Fruit fly (Drosophila melanogaster) whole organism, prepupa: ENCODE results near the gene CG14989.

ENCODE experiments used
- CG10669 ChIP-seq: fragments of 200-800 bp; sonication (Bioruptor generic); optimal IDR thresholded peaks from 3 replicates; lab custom pipeline; 2018; ENCODE audit warnings: missing biosample characterization, mild to moderate bottlenecking, missing genetic modification characterization, moderate library complexity
- CG11294 ChIP-seq: fragments of 200-800 bp; sonication (Bioruptor generic); IDR thresholded peaks from 2 replicates; pipeline ENCODE4 v1.3.6; 2022; ENCODE audit warnings: missing biosample characterization, missing genetic modification characterization
- CG11762 ChIP-seq: fragments of 200-800 bp; sonication (Bioruptor generic); optimal IDR thresholded peaks from 3 replicates; lab custom pipeline; 2016; ENCODE audit warnings: missing biosample characterization, missing genetic modification characterization; ENCODE audit not compliant: insufficient read depth
- CG11902 ChIP-seq: fragments of 200-800 bp; sonication (Bioruptor generic); optimal IDR thresholded peaks from 3 replicates; lab custom pipeline; 2016; ENCODE audit warnings: missing biosample characterization, missing genetic modification characterization
- CG15336 ChIP-seq: fragments of 200-800 bp; sonication (Bioruptor generic); IDR thresholded peaks from 2 replicates; pipeline ENCODE4 v1.3.6; 2022; ENCODE audit warnings: missing biosample characterization, missing genetic modification characterization
- CG1621 ChIP-seq: fragments of 200-800 bp; sonication (Bioruptor generic); optimal IDR thresholded peaks from 3 replicates; lab custom pipeline; 2018; ENCODE audit warnings: missing biosample characterization, mild to moderate bottlenecking, missing genetic modification characterization
- CG16779 ChIP-seq: fragments of 200-800 bp; sonication (Bioruptor generic); optimal IDR thresholded peaks from 3 replicates; lab custom pipeline; 2017; ENCODE audit warnings: missing biosample characterization, mild to moderate bottlenecking, missing genetic modification characterization
- CG31627 ChIP-seq: fragments of 200-800 bp; sonication (Bioruptor generic); optimal IDR thresholded peaks from 3 replicates; lab custom pipeline; 2016; ENCODE audit warnings: missing biosample characterization, missing genetic modification characterization
- CG34406 ChIP-seq: fragments of 200-800 bp; sonication (Bioruptor generic); optimal IDR thresholded peaks from 3 replicates; lab custom pipeline; 2016; ENCODE audit warnings: missing biosample characterization, missing genetic modification characterization
- CG3919 ChIP-seq: fragments of 200-800 bp; sonication (Bioruptor generic); optimal IDR thresholded peaks from 3 replicates; lab custom pipeline; 2016; ENCODE audit warnings: missing biosample characterization, missing genetic modification characterization
- CG6163 ChIP-seq: fragments of 200-800 bp; sonication (Bioruptor generic); IDR thresholded peaks from 3 replicates; pipeline ENCODE4 v1.3.6; 2022; ENCODE audit warnings: missing biosample characterization, missing genetic modification characterization
- CG6276 ChIP-seq: fragments of 200-800 bp; sonication (Bioruptor generic); optimal IDR thresholded peaks from 2 replicates; lab custom pipeline; 2017; ENCODE audit warnings: missing biosample characterization, mild to moderate bottlenecking, missing genetic modification characterization
- CG6792 ChIP-seq: fragments of 200-800 bp; sonication (Bioruptor generic); optimal IDR thresholded peaks from 3 replicates; lab custom pipeline; 2016; ENCODE audit warnings: missing biosample characterization, missing genetic modification characterization
- CG6808 ChIP-seq: fragments of 200-800 bp; sonication (Bioruptor generic); optimal IDR thresholded peaks from 3 replicates; lab custom pipeline; 2017; ENCODE audit warnings: missing biosample characterization, missing genetic modification characterization, mild to moderate bottlenecking, moderate library complexity, missing genetic modification reagents
- CG7368 ChIP-seq: fragments of 200-800 bp; sonication (Bioruptor generic); optimal IDR thresholded peaks from 3 replicates; lab custom pipeline; 2016; ENCODE audit warnings: missing biosample characterization, missing genetic modification characterization
- CG8119 ChIP-seq: fragments of 200-800 bp; sonication (Bioruptor generic); IDR thresholded peaks from 3 replicates; pipeline ENCODE4 v1.3.6; 2022; ENCODE audit warnings: missing biosample characterization, missing genetic modification characterization
- CG8319 ChIP-seq: fragments of 200-800 bp; sonication (Bioruptor generic); optimal IDR thresholded peaks from 3 replicates; lab custom pipeline; 2016; ENCODE audit warnings: missing biosample characterization, missing genetic modification characterization
- CG8632 ChIP-seq: fragments of 200-800 bp; sonication (Bioruptor generic); optimal IDR thresholded peaks from 3 replicates; lab custom pipeline; 2016; ENCODE audit warnings: missing biosample characterization, missing genetic modification characterization
- CG9139 ChIP-seq: fragments of 200-800 bp; sonication (Bioruptor generic); optimal IDR thresholded peaks from 3 replicates; lab custom pipeline; 2017; ENCODE audit warnings: missing biosample characterization, mild to moderate bottlenecking, missing genetic modification characterization
- Eip75B ChIP-seq: fragments of 200-800 bp; sonication (Bioruptor generic); optimal IDR thresholded peaks from 3 replicates; lab custom pipeline; 2016; ENCODE audit warnings: missing biosample characterization, missing genetic modification characterization
- Eip78C ChIP-seq: fragments of 200-800 bp; sonication (Bioruptor generic); peaks from one replicate; lab custom pipeline; 2016; ENCODE audit warnings: missing biosample characterization, missing genetic modification characterization
- Eip93F ChIP-seq: fragments of 200-800 bp; sonication (Bioruptor generic); optimal IDR thresholded peaks from 2 replicates; lab custom pipeline; 2016; ENCODE audit warnings: missing biosample characterization, mild to moderate bottlenecking, missing genetic modification characterization
- Ets96B ChIP-seq: fragments of 200-800 bp; optimal IDR thresholded peaks from 2 replicates; lab custom pipeline; 2019; ENCODE audit warnings: missing biosample characterization, mild to moderate bottlenecking, missing genetic modification characterization, moderate library complexity
- Gug ChIP-seq: fragments of 200-800 bp; sonication (Bioruptor generic); IDR thresholded peaks from 2 replicates; pipeline ENCODE4 v1.3.6; 2022; ENCODE audit warnings: missing biosample characterization, missing genetic modification characterization
- Hr38 ChIP-seq: sonication (Bioruptor generic); optimal IDR thresholded peaks from 2 replicates; lab custom pipeline; 2016; ENCODE audit warnings: missing biosample characterization, missing genetic modification characterization
- Hr39 ChIP-seq: fragments of 200-800 bp; sonication (Bioruptor generic); optimal IDR thresholded peaks from 2 replicates; lab custom pipeline; 2016; ENCODE audit warnings: missing biosample characterization, missing genetic modification characterization
- Met ChIP-seq: fragments of 200-800 bp; sonication (Bioruptor generic); optimal IDR thresholded peaks from 3 replicates; lab custom pipeline; 2016; ENCODE audit warnings: missing biosample characterization, missing genetic modification characterization
- Smox ChIP-seq: fragments of 200-800 bp; sonication (Bioruptor generic); optimal IDR thresholded peaks from 3 replicates; lab custom pipeline; 2016; ENCODE audit warnings: missing biosample characterization, missing genetic modification characterization
- Sox102F ChIP-seq: fragments of 200-800 bp; sonication (Bioruptor generic); optimal IDR thresholded peaks from 2 replicates; lab custom pipeline; 2016; ENCODE audit warnings: missing biosample characterization, mild to moderate bottlenecking, missing genetic modification characterization
- Sox14 ChIP-seq: fragments of 200-800 bp; sonication (Bioruptor generic); optimal IDR thresholded peaks from 3 replicates; lab custom pipeline; 2016; ENCODE audit warnings: missing biosample characterization, missing genetic modification characterization
- achi ChIP-seq: fragments of 200-800 bp; sonication (Bioruptor generic); optimal IDR thresholded peaks from 3 replicates; lab custom pipeline; 2016; ENCODE audit warnings: missing biosample characterization, missing genetic modification characterization
- dsx ChIP-seq: fragments of 200-800 bp; optimal IDR thresholded peaks from 3 replicates; lab custom pipeline; 2019; ENCODE audit warnings: missing biosample characterization, mild to moderate bottlenecking, missing genetic modification characterization, moderate library complexity; ENCODE audit not compliant: poor library complexity, severe bottlenecking
- eg ChIP-seq: fragments of 200-800 bp; sonication (Bioruptor generic); IDR thresholded peaks from 3 replicates; pipeline ENCODE4 v1.3.6; 2022; ENCODE audit warnings: missing biosample characterization, missing genetic modification characterization
- esn ChIP-seq: fragments of 200-800 bp; sonication (Bioruptor generic); optimal IDR thresholded peaks from 2 replicates; lab custom pipeline; 2016; ENCODE audit warnings: missing biosample characterization, mild to moderate bottlenecking, missing genetic modification characterization, moderate library complexity
- fd59A ChIP-seq: fragments of 200-800 bp; sonication (Bioruptor generic); optimal IDR thresholded peaks from 2 replicates; lab custom pipeline; 2017; ENCODE audit warnings: missing biosample characterization, mild to moderate bottlenecking, missing genetic modification characterization, missing genetic modification reagents
- fd85E ChIP-seq: fragments of 200-800 bp; sonication (Bioruptor generic); optimal IDR thresholded peaks from 3 replicates; lab custom pipeline; 2016; ENCODE audit warnings: missing biosample characterization, missing genetic modification characterization
- fkh ChIP-seq: fragments of 200-800 bp; sonication (Bioruptor generic); optimal IDR thresholded peaks from 3 replicates; lab custom pipeline; 2017; ENCODE audit warnings: missing biosample characterization, mild to moderate bottlenecking, missing genetic modification characterization, moderate library complexity
- pdm3 ChIP-seq: fragments of 200-800 bp; sonication (Bioruptor generic); optimal IDR thresholded peaks from 3 replicates; lab custom pipeline; 2016; ENCODE audit warnings: missing biosample characterization, missing genetic modification characterization
- spab ChIP-seq: fragments of 200-800 bp; sonication (Bioruptor generic); optimal IDR thresholded peaks from 2 replicates; lab custom pipeline; 2017; ENCODE audit warnings: missing biosample characterization, mild to moderate bottlenecking, missing genetic modification characterization, missing genetic modification reagents
- ss ChIP-seq, 2 experiments: fragments of 200-800 bp; sonication (Bioruptor generic); optimal IDR thresholded peaks; 2 replicates in 1 of 2; 3 replicates in 1 of 2; lab custom pipeline; 2017 to 2018; ENCODE audit warnings: mild to moderate bottlenecking in 2 of 2, missing biosample characterization in 2 of 2, missing genetic modification characterization in 2 of 2, moderate library complexity in 1 of 2
- svp ChIP-seq: fragments of 200-800 bp; sonication (Bioruptor generic); peaks from one replicate; lab custom pipeline; 2016; ENCODE audit warnings: missing biosample characterization, missing genetic modification characterization
- topi ChIP-seq: fragments of 200-800 bp; sonication (Bioruptor generic); optimal IDR thresholded peaks from 3 replicates; lab custom pipeline; 2016; ENCODE audit warnings: missing biosample characterization, missing genetic modification characterization
- vri ChIP-seq: fragments of 200-800 bp; sonication (Bioruptor generic); optimal IDR thresholded peaks from 3 replicates; lab custom pipeline; 2016; ENCODE audit warnings: missing biosample characterization, mild to moderate bottlenecking, missing genetic modification characterization

Gene CG14989

DNA sequence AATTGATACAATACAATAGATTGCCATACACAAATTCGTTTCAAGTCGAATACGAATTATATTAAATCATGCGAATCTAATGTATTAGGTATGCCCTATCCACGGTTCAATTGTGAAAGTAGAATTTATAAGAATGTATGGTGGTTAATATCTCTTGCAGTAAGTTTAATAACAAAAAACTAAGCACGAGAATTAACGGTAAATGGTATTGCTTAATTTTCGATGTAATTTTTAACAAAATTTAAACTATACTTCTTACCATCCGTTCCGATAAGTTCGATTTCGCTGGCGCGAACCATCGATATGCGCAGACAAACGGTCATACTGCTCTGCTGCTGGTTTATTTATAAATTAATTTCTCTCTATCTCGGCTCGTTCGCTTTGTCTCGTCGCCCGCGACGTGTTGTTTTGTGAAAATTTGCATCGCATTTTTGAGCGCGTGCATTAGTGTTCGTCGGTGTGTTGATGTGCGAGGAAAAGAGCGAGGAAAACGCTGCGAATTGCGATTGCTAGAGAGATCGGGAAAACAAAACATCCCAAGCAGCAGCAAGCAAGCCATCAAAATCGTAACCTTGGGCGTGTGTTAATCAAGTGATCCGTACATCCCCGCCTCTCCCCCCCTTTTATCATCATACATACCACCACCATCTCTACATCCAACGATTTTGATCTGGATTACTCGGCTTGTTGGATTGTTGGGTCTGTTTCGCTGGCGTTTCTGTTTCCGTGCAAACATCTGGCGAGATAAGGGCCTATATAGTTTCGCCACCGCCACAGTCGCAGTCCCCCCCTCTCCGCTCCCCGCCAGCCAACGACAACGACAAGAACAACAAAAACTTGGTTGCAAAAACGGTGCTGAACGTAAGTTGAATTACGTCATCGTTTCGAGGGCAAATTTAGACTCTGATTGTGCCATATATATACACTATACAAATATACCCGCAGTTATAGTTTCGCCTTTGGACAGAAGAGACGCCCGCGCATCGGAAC lies 16.2 kb downstream of the CG14989 start, which contains the start of gene Fit1:
Gene Fit1, plus strand, starts transcription at position 307 of the 990 bp plus-strand sequence.
- TF ChIP-seq CG34406: no peak
- TF ChIP-seq vri: peak; percentile 62
- TF ChIP-seq CG8632 (GFP tag; lab: Kevin White, UChicago): no peak
- no peak for TF ChIP-seq CG31627 (GFP tag; lab: Kevin White, UChicago)
- no peak for TF ChIP-seq CG7368 (GFP tag; lab: Kevin White, UChicago)
- no peak for TF ChIP-seq CG11294 (GFP tag; lab: Robert Waterston, UW)
- TF ChIP-seq Sox102F (GFP tag; lab: Kevin White, UChicago): no peak
- no peak for TF ChIP-seq achi (GFP tag; lab: Kevin White, UChicago)
- no peak for TF ChIP-seq CG16779
- no peak for TF ChIP-seq CG9139
- TF ChIP-seq dsx (GFP tag; lab: Kevin White, UChicago): no peak
- no peak for TF ChIP-seq esn (GFP tag; lab: Kevin White, UChicago)
- TF ChIP-seq CG6163 (GFP tag; lab: Robert Waterston, UW): 0 out of 3 replicates have a peak, but pooled peaks have one; percentile 32
- TF ChIP-seq Eip93F: no peak
- no peak for TF ChIP-seq Hr39
- no peak for TF ChIP-seq fd85E
- TF ChIP-seq Gug (GFP tag; lab: Robert Waterston, UW): no peak
- TF ChIP-seq fkh (GFP tag; lab: Kevin White, UChicago): peak; percentile 43
- TF ChIP-seq topi: no peak
- TF ChIP-seq CG10669 (GFP tag; lab: Kevin White, UChicago): no peak
- TF ChIP-seq CG11902 (GFP tag; lab: Kevin White, UChicago): no peak
- TF ChIP-seq Eip75B: no peak
- peak; percentile 23 for TF ChIP-seq Eip78C (GFP tag; lab: Kevin White, UChicago)
- TF ChIP-seq CG8319 (GFP tag; lab: Kevin White, UChicago): no peak
- no peak for TF ChIP-seq CG15336 (GFP tag; lab: Robert Waterston, UW)
- peak; percentile 83 for TF ChIP-seq svp (GFP tag; lab: Kevin White, UChicago)
- TF ChIP-seq CG8119 (GFP tag; lab: Robert Waterston, UW): no peak
- no peak for TF ChIP-seq CG11762 (GFP tag; lab: Kevin White, UChicago)
- peak; percentile 20 to 28 for TF ChIP-seq ss (GFP tag; optimal IDR thresholded peaks at IDR 0.05; lab: Kevin White, UChicago)
- peak; percentile 41 for TF ChIP-seq Sox14 (GFP tag; lab: Kevin White, UChicago)
- no peak for TF ChIP-seq spab
- TF ChIP-seq CG6792 (GFP tag; lab: Kevin White, UChicago): no peak
- no peak for TF ChIP-seq fd59A (GFP tag; lab: Kevin White, UChicago)
- no peak for TF ChIP-seq Hr38 (GFP tag; lab: Kevin White, UChicago)
- TF ChIP-seq CG1621 (tag; lab: Kevin White, UChicago): peak; percentile 14
- TF ChIP-seq eg (GFP tag; lab: Robert Waterston, UW): 0 out of 3 replicates have a peak, but pooled peaks have one; percentile 22
- no peak for TF ChIP-seq pdm3 (GFP tag; lab: Kevin White, UChicago)
- no peak for TF ChIP-seq Met
- no peak for TF ChIP-seq CG3919 (GFP tag; lab: Kevin White, UChicago)

dm6 chr3L:4107120-4107519 lies 19.7 kb downstream of the CG14989 start:
- no peak for TF ChIP-seq CG7368 (GFP tag; lab: Kevin White, UChicago)
- no peak for TF ChIP-seq Smox (GFP tag; lab: Kevin White, UChicago)
- TF ChIP-seq Ets96B (tag; lab: Kevin White, UChicago): no peak
- TF ChIP-seq CG6808 (GFP tag; lab: Kevin White, UChicago): no peak
- TF ChIP-seq svp (GFP tag; lab: Kevin White, UChicago): peak; percentile 77
- TF ChIP-seq Eip93F: peak; percentile 51
- TF ChIP-seq Eip75B: peak; percentile 20
- no peak for TF ChIP-seq CG8632 (GFP tag; lab: Kevin White, UChicago)
- TF ChIP-seq vri: peak; percentile 80
- TF ChIP-seq CG6163 (GFP tag; lab: Robert Waterston, UW): no peak
- TF ChIP-seq CG6276 (GFP tag; lab: Kevin White, UChicago): peak; percentile 37
- peak; percentile 69 for TF ChIP-seq Eip78C (GFP tag; lab: Kevin White, UChicago)
- TF ChIP-seq CG3919 (GFP tag; lab: Kevin White, UChicago): no peak
- peak in 1 of 2 experiments; percentile 20 for TF ChIP-seq ss (GFP tag; optimal IDR thresholded peaks at IDR 0.05; lab: Kevin White, UChicago)
